Worm (Caenorhabditis elegans) whole organism, young adult: ENCODE results near the gene unc-10.

Experiments used
- F37B4.10 ChIP-seq: fragments of 200-800 bp; sonication (Bioruptor generic); IDR thresholded peaks from 2 replicates; pipeline ENCODE4 v1.3.6; 2022; ENCODE audit warnings: missing genetic modification characterization, missing compliant biosample characterization
- dox-1 ChIP-seq: fragments of 200-800 bp; sonication (Bioruptor generic); IDR thresholded peaks from 2 replicates; pipeline ENCODE4 v1.3.6; 2022; ENCODE audit warnings: missing genetic modification reagents, missing genetic modification characterization, missing compliant biosample characterization
- efl-1 ChIP-seq: fragments of 150-350 bp; optimal IDR thresholded peaks from 2 replicates; lab custom pipeline; 2014; ENCODE audit warnings: missing biosample characterization, missing genetic modification reagents, missing genetic modification characterization
- nhr-179 ChIP-seq: sonication (generic microtip); optimal IDR thresholded peaks from 2 replicates; lab custom pipeline; 2016; ENCODE audit warnings: mild to moderate bottlenecking, missing genetic modification characterization, missing compliant biosample characterization
- snpc-4 ChIP-seq, 5 experiments: fragments of 150-350 bp in 1 of 5; sonication (generic microtip) in 4 of 5; optimal IDR thresholded peaks; 2 replicates each; lab custom pipeline; 2014 to 2018; ENCODE audit warnings: missing genetic modification characterization in 5 of 5, missing biosample characterization in 3 of 5, antibody characterized with exemption in 2 of 5, mild to moderate bottlenecking in 2 of 5, missing compliant biosample characterization in 2 of 5, missing genotype in 2 of 5, moderate library complexity in 2 of 5, missing genetic modification reagents in 1 of 5
- ztf-3 ChIP-seq: fragments of 200-800 bp; sonication (Bioruptor generic); optimal IDR thresholded peaks from 2 replicates; lab custom pipeline; 2018; ENCODE audit warnings: mild to moderate bottlenecking, missing genetic modification characterization, missing compliant biosample characterization

ce11 chrX:7244756-7245155 lies 35.4 kb downstream of the unc-10 start:
- 0 out of 2 replicates have a peak, but pooled peaks have one; percentile 30 for TF ChIP-seq dox-1 (GFP tag; lab: Robert Waterston, UW)
- TF ChIP-seq F37B4.10, result no peak
- no peak for TF ChIP-seq snpc-4 (GFP tag; optimal IDR thresholded peaks at IDR 0.05; lab: Kevin White, UChicago)
- no peak for TF ChIP-seq snpc-4 (tag; optimal IDR thresholded peaks at IDR 0.05; lab: Kevin White, UChicago)
- no peak for TF ChIP-seq nhr-179 (tag; lab: Kevin White, UChicago)
- no peak for TF ChIP-seq ztf-3 (GFP tag; lab: Kevin White, UChicago)
- no peak for TF ChIP-seq efl-1
